Worm (Caenorhabditis elegans) whole organism, L4/young adult: ENCODE results near the gene ets-8.

Experiments used
- W03F9.2 ChIP-seq: fragments of 150-350 bp; optimal IDR thresholded peaks from 2 replicates; lab custom pipeline; 2014; ENCODE audit warnings: missing biosample characterization, missing genetic modification characterization
- dao-5 ChIP-seq: sonication (generic microtip); optimal IDR thresholded peaks from 2 replicates; lab custom pipeline; 2016; ENCODE audit warnings: missing genotype, missing genetic modification characterization, moderate library complexity, missing compliant biosample characterization
- him-1 ChIP-seq: sonication (generic microtip); optimal IDR thresholded peaks from 2 replicates; lab custom pipeline; 2016; ENCODE audit warnings: missing genotype, missing genetic modification reagents, missing genetic modification characterization, missing compliant biosample characterization

Gene ets-8

ce11 chrIV:1167352-1167751, 7.1 kb upstream of the ets-8 start:
- TF ChIP-seq W03F9.2 (tag; lab: Kevin White, UChicago) (no peak), him-1 (tag; lab: Kevin White, UChicago) (no peak), dao-5 (tag; lab: Kevin White, UChicago) (no peak)

- TF ChIP-seq dao-5 (tag; lab: Kevin White, UChicago) (no peak), him-1 (tag; lab: Kevin White, UChicago) (no peak), W03F9.2 (tag; lab: Kevin White, UChicago) (no peak)
Observed at ce11 chrIV:1163126-1163525, 2.8 kb upstream of the ets-8 start, which contains the start of gene C50A2.7. TSS of gene C50A2.7 (plus strand) at chrIV:1163426.

DNA sequence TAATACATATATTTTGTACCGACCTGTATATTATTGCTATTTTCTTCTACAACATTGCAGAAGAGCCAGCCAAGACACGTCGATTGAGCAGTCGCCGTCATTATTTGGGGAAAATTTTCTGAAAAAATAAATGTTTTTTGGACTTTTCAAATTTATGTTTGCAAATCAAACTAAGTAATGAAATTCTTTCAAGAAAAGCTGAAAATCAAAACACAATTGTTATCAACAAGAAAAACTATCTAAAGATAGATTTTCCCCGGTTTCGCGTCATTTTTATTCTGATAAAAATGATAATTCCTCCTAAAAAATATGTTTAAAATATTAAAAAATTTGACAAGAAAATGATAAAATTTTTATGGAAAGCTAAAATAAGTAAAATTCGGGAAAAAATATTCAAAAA, 2.4 kb downstream of the ets-8 start, which contains the start of gene C50A2.3:
C50A2.3 (minus strand) TSS at position 101 of the 400 bp plus-strand sequence.
- TF ChIP-seq W03F9.2 (tag; lab: Kevin White, UChicago) = no peak
- TF ChIP-seq dao-5 (tag; lab: Kevin White, UChicago) = no peak
- no peak for TF ChIP-seq him-1 (tag; lab: Kevin White, UChicago)

ce11 chrIV:1155206-1155605, 5.1 kb downstream of the ets-8 start:
- no peak for TF ChIP-seq dao-5 (tag; lab: Kevin White, UChicago)

DNA sequence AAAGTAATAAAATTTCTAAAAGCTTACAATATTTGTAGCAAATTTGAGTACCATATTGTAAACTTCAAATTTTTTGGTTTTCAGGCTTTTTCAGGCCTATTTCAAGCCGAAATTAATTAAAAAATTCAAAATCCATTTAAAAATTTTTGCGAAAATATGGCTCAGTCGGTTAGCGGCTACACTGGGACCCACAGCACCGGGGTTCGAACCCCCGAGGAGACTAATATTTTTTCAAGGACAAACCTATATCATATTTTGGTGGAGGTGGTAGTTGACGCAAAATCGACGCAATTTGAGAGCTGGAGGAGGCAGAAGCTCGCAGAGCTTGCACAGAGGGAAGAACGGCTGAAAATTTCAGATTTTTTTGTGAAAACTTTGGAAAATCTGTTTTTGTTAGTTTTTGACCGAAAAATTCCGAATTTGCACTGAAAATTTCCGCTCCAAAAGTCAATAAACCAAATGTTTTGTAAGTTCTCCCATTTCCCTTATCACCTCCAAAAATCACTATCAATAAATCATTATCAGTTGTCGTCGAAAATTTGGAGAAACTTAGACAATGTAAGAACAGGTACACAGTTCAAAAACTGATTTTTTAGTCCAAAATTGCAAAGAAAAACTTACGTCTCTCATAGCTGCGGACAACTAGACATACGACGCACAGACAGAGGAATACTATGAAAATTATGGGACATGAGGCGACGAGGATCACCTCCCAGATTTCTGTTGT, 11.7 kb downstream of the ets-8 start:
- no peak for TF ChIP-seq him-1 (tag; lab: Kevin White, UChicago)
- TF ChIP-seq dao-5 (tag; lab: Kevin White, UChicago) = no peak
- TF ChIP-seq W03F9.2 (tag; lab: Kevin White, UChicago) = no peak

DNA sequence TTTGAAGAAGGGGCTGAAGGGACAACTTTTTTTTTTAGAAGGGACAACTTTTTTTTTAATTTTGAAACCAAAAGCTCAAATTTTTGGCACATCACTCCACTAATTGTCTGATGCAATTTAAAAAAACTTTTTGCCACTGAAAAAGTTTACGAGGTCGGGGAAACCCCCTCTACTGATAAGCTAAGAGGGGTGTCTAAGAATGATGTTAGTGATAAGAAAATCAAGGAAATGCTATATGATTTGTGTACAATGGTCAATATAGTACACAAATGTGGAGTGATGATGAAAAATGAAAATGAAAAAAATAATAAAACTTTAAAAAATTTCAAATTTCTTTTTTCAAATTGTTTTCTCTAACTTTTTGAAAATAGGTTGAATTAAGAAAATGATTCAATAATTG, 12.7 kb downstream of the ets-8 start:
- TF ChIP-seq him-1 (tag; lab: Kevin White, UChicago) = no peak
- TF ChIP-seq W03F9.2 (tag; lab: Kevin White, UChicago) = no peak

- TF ChIP-seq him-1 (tag; lab: Kevin White, UChicago) (no peak), W03F9.2 (tag; lab: Kevin White, UChicago) (no peak), dao-5 (tag; lab: Kevin White, UChicago) (no peak)
Observed at ce11 chrIV:1136658-1137057, 23.6 kb downstream of the ets-8 start, which contains the start of gene C44B12.6. TSS of gene C44B12.6 (minus strand) at chrIV:1136758.

DNA sequence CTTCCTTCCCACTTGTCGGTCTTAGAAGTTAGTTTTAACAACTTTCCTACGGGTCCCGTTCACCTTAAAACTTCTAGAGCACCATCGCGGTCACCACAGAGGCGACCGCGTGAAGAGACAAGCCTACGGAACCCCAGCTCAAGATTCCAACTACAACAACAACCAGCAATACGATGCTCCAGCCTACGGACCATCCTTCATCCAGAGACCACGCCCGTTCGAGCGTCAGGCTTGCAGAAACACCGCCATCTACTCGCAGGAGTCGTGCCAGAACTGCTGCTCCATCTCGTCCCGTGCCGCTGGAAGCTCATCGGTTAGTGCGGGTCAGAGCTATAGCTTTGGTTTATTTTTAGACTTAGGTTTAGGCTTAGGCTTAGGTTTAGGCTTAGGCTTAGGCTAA, 32.4 kb downstream of the ets-8 start:
- TF ChIP-seq dao-5 (tag; lab: Kevin White, UChicago) = no peak
- no peak for TF ChIP-seq W03F9.2 (tag; lab: Kevin White, UChicago)
- TF ChIP-seq him-1 (tag; lab: Kevin White, UChicago) = no peak

ce11 chrIV:1126490-1126889, 33.8 kb downstream of the ets-8 start, which contains the start of gene perm-2:
TSS of gene perm-2 (plus strand) at chrIV:1126790.
- TF ChIP-seq W03F9.2 (tag; lab: Kevin White, UChicago) (no peak), him-1 (tag; lab: Kevin White, UChicago) (no peak), dao-5 (tag; lab: Kevin White, UChicago) (no peak)

DNA sequence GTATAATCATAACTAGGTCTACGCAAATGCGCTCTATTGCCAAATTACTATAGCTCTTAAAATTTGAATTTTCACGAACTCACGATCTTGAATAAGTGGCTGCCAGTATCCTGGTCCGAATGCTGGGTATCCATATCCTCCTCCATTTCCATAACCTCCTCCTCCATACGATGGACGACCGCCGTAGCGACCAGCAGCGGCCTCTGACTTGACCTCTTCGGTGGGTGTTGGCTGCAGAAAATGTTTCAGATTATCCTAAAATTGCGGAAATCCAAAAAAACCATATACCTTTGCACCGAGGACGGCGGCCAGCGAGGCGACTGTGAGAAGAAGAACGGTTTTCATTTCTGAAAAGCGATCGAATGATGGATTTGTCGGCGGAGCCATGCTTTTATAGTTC, 35.5 kb downstream of the ets-8 start, which contains the start of gene perm-4:
perm-4 (minus strand) TSS at position 367 of the 400 bp plus-strand sequence.
- TF ChIP-seq dao-5 (tag; lab: Kevin White, UChicago) (no peak), him-1 (tag; lab: Kevin White, UChicago) (no peak), W03F9.2 (tag; lab: Kevin White, UChicago) (no peak)

- TF ChIP-seq dao-5 (tag; lab: Kevin White, UChicago) = no peak
- TF ChIP-seq him-1 (tag; lab: Kevin White, UChicago) = no peak
- no peak for TF ChIP-seq W03F9.2 (tag; lab: Kevin White, UChicago)
Observed at ce11 chrIV:1123357-1123756, 36.9 kb downstream of the ets-8 start.

DNA sequence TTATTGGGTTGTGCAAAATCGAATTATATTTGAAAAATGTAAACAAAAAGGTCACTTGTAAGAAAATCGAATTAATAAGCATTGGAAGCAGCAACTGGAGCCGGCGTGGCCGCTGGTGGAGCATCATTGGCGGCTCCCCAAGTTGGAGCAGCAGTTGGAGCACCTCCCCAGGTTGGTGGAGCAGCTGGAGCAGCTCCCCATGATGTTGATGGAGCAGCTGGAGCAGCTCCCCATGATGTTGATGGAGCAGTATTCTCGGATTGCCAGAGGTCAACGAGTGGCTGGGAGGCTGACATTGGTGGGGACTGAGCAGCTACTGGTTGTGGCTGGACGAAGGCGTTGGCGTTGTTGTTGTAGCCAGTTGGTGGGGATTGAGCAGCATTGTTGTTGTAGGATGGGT, 38.8 kb downstream of the ets-8 start:
- TF ChIP-seq him-1 (tag; lab: Kevin White, UChicago) (no peak), W03F9.2 (tag; lab: Kevin White, UChicago) (no peak), dao-5 (tag; lab: Kevin White, UChicago) (no peak)

DNA sequence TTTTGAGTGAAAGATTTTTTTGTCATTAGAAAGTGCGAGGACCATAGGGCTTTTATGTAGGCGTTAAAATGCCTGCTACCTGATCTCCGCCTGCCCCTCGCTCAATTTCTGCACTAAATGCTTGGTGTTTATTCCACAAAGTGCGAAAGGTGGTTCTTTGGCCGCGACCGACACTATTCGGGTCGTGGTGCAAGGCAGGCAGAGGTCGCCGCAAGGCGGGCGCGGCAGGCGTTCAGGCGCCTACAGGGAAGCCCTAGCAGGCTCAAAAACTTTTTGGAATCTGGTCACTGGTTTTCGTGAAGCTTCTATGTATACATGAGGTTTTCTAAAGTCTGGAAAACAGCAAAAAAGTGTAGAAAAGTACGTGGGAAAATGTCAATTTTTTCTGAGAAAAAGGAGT, 39.4 kb downstream of the ets-8 start:
- no peak for TF ChIP-seq dao-5 (tag; lab: Kevin White, UChicago)
- TF ChIP-seq him-1 (tag; lab: Kevin White, UChicago) = no peak
- no peak for TF ChIP-seq W03F9.2 (tag; lab: Kevin White, UChicago)

- TF ChIP-seq dao-5 (tag; lab: Kevin White, UChicago) (no peak), W03F9.2 (tag; lab: Kevin White, UChicago) (no peak), him-1 (tag; lab: Kevin White, UChicago) (no peak)
Observed at ce11 chrIV:1118566-1118965, 41.7 kb downstream of the ets-8 start, which contains the start of gene srx-13. TSS of gene srx-13 (minus strand) at chrIV:1118666.
